Fruit fly (Drosophila melanogaster): ENCODE measurements around the gene Ccp84Ag.

Ccp84Ag gene

dm6 chr3R:6674548-6674947 lies 12.0 kb upstream of the Ccp84Ag start (continued):
- TF ChIP-seq topi (GFP tag; optimal IDR thresholded peaks at IDR 0.05) (peak; percentile 31), salr (GFP tag; optimal IDR thresholded peaks at IDR 0.05) (no peak), lz (GFP tag; optimal IDR thresholded peaks at IDR 0.05) (no peak), Smox (GFP tag; optimal IDR thresholded peaks at IDR 0.05) (peak; percentile 15), Eip93F (GFP tag; optimal IDR thresholded peaks at IDR 0.05) (no peak), Sox102F (GFP tag; optimal IDR thresholded peaks at IDR 0.05) (peak; percentile 14), CG3032 (tag; optimal IDR thresholded peaks at IDR 0.05) (peak; percentile 30), CG34406 (GFP tag; optimal IDR thresholded peaks at IDR 0.05) (no peak), fd59A (GFP tag; optimal IDR thresholded peaks at IDR 0.05) (no peak), CG8119 (GFP tag; IDR thresholded peaks at IDR 0.05) (no peak), svp (GFP tag) (no peak), eg (GFP tag; IDR thresholded peaks at IDR 0.05) (no peak), ss (GFP tag; optimal IDR thresholded peaks at IDR 0.05) (peak in 1 of 2 experiments; percentile 4), spab (GFP tag; optimal IDR thresholded peaks at IDR 0.05) (peak; percentile 5), Blimp-1 (GFP tag; optimal IDR thresholded peaks at IDR 0.05) (no peak), Hr39 (GFP tag; optimal IDR thresholded peaks at IDR 0.05) (peak; percentile 26), vri (GFP tag; optimal IDR thresholded peaks at IDR 0.05) (no peak), CG9139 (GFP tag; optimal IDR thresholded peaks at IDR 0.05) (no peak), Hr4 (GFP tag; optimal IDR thresholded peaks at IDR 0.05) (no peak), CG6163 (GFP tag; IDR thresholded peaks at IDR 0.05) (no peak), CG32006 (GFP tag; optimal IDR thresholded peaks at IDR 0.05) (no peak), Ets96B (tag; optimal IDR thresholded peaks at IDR 0.05) (no peak), CG11294 (GFP tag; IDR thresholded peaks at IDR 0.05) (no peak), dsx (GFP tag; optimal IDR thresholded peaks at IDR 0.05; ENCODE audit: poor library complexity, severe bottlenecking) (no peak), CG10631 (GFP tag; optimal IDR thresholded peaks at IDR 0.05) (peak; percentile 38), Ets21C (GFP tag; optimal IDR thresholded peaks at IDR 0.05) (no peak), CG3919 (GFP tag; optimal IDR thresholded peaks at IDR 0.05) (peak; percentile 23), CG10669 (GFP tag; optimal IDR thresholded peaks at IDR 0.05) (peak; percentile 39), acj6 (GFP tag; optimal IDR thresholded peaks at IDR 0.05) (peak; percentile 18), CG6276 (GFP tag; optimal IDR thresholded peaks at IDR 0.05) (no peak), Sox14 (GFP tag; optimal IDR thresholded peaks at IDR 0.05) (peak; percentile 9), achi (GFP tag; optimal IDR thresholded peaks at IDR 0.05) (peak; percentile 19), Eip75B (GFP tag; optimal IDR thresholded peaks at IDR 0.05) (peak; percentile 3)

dm6 chr3R:6678480-6678879 lies 8.0 kb upstream of the Ccp84Ag start, which contains the start of gene lab:
TSS of gene lab (minus strand) at chr3R:6678590.
- TF ChIP-seq CG9139 (GFP tag; optimal IDR thresholded peaks at IDR 0.05) (no peak), CG11762 (GFP tag; optimal IDR thresholded peaks at IDR 0.05; ENCODE audit: insufficient read depth) (no peak), CG34406 (GFP tag; optimal IDR thresholded peaks at IDR 0.05) (no peak), fkh (GFP tag; optimal IDR thresholded peaks at IDR 0.05) (peak; percentile 47), lz (GFP tag; optimal IDR thresholded peaks at IDR 0.05) (no peak), cyc (GFP tag; optimal IDR thresholded peaks at IDR 0.05) (no peak)

- TF ChIP-seq CG31627 (GFP tag; optimal IDR thresholded peaks at IDR 0.05) (no peak), Met (GFP tag; optimal IDR thresholded peaks at IDR 0.05) (no peak), CG11294 (GFP tag; IDR thresholded peaks at IDR 0.05) (no peak), CG10669 (GFP tag; optimal IDR thresholded peaks at IDR 0.05) (no peak), CG7368 (GFP tag; optimal IDR thresholded peaks at IDR 0.05) (no peak), CG9139 (GFP tag; optimal IDR thresholded peaks at IDR 0.05) (no peak), acj6 (GFP tag; optimal IDR thresholded peaks at IDR 0.05) (no peak), Eip75B (GFP tag; optimal IDR thresholded peaks at IDR 0.05) (no peak), CG8319 (GFP tag; optimal IDR thresholded peaks at IDR 0.05) (no peak), CG34406 (GFP tag; optimal IDR thresholded peaks at IDR 0.05) (no peak), svp (GFP tag) (no peak), CG3919 (GFP tag; optimal IDR thresholded peaks at IDR 0.05) (no peak), CG6792 (GFP tag; optimal IDR thresholded peaks at IDR 0.05) (no peak), CG1621 (tag; optimal IDR thresholded peaks at IDR 0.05) (no peak), net (GFP tag; optimal IDR thresholded peaks at IDR 0.05) (no peak), CG6854 (GFP tag; optimal IDR thresholded peaks at IDR 0.05) (no peak), CG16779 (tag; optimal IDR thresholded peaks at IDR 0.05) (no peak)
These were observed 3.4 kb upstream of the Ccp84Ag start for dm6 chr3R:6683135-6683534.
